Worm (Caenorhabditis elegans) whole organism, L1 larva: ENCODE results near the gene unc-82.

ENCODE experiments used
- Y116A8C.19 ChIP-seq: sonication (generic microtip); optimal IDR thresholded peaks from 2 replicates; lab custom pipeline; 2016; ENCODE audit warnings: missing compliant biosample characterization, missing genetic modification characterization, borderline replicate concordance
- aha-1 ChIP-seq: fragments of 150-350 bp; optimal IDR thresholded peaks from 2 replicates; lab custom pipeline; 2014; ENCODE audit warnings: missing biosample characterization, missing genetic modification characterization
- alr-1 ChIP-seq: fragments of 200-800 bp; sonication (Bioruptor generic); optimal IDR thresholded peaks from 2 replicates; lab custom pipeline; 2018; ENCODE audit warnings: borderline replicate concordance, mild to moderate bottlenecking, missing genetic modification characterization, missing compliant biosample characterization
- aly-2 ChIP-seq: fragments of 150-350 bp; optimal IDR thresholded peaks from 2 replicates; lab custom pipeline; 2014; ENCODE audit warnings: missing biosample characterization, missing genetic modification characterization
- blmp-1 ChIP-seq: fragments of 150-350 bp; optimal IDR thresholded peaks from 2 replicates; lab custom pipeline; 2014; ENCODE audit warnings: missing biosample characterization, missing genetic modification characterization
- ceh-88 ChIP-seq: fragments of 200-800 bp; sonication (Bioruptor generic); IDR thresholded peaks from 2 replicates; pipeline ENCODE4 v1.3.6; 2022; ENCODE audit warnings: missing genetic modification characterization, missing compliant biosample characterization
- ces-1 ChIP-seq: fragments of 150-350 bp; optimal IDR thresholded peaks from 2 replicates; lab custom pipeline; 2014; ENCODE audit warnings: missing biosample characterization, missing genetic modification reagents, missing genetic modification characterization
- dpl-1 ChIP-seq, 3 experiments: fragments of 150-350 bp in 2 of 3; sonication (generic microtip) in 1 of 3; optimal IDR thresholded peaks; 2 replicates each; lab custom pipeline; 2014 to 2017; ENCODE audit warnings: missing biosample characterization in 3 of 3, missing genetic modification characterization in 3 of 3, missing genetic modification reagents in 3 of 3
- dsc-1 ChIP-seq: sonication (generic microtip); optimal IDR thresholded peaks from 2 replicates; lab custom pipeline; 2016; ENCODE audit warnings: mild to moderate bottlenecking, missing genetic modification characterization, missing compliant biosample characterization
- efl-1 ChIP-seq, 4 experiments: fragments of 150-350 bp; optimal IDR thresholded peaks in 3 of 4; peaks in 1 of 4; 1 replicate in 1 of 4; 2 replicates in 3 of 4; lab custom pipeline; 2014; ENCODE audit warnings: missing biosample characterization in 2 of 4, missing genetic modification characterization in 2 of 4, missing genetic modification reagents in 2 of 4
- egl-13 ChIP-seq: sonication (generic microtip); optimal IDR thresholded peaks from 2 replicates; lab custom pipeline; 2016; ENCODE audit warnings: missing genotype, missing genetic modification reagents, missing genetic modification characterization, missing compliant biosample characterization
- elt-3 ChIP-seq, 6 experiments: fragments of 150-350 bp in 1 of 6; sonication (generic microtip); optimal IDR thresholded peaks; 2 replicates each; lab custom pipeline; 2017 to 2018; ENCODE audit warnings: missing biosample characterization in 6 of 6, missing genetic modification characterization in 6 of 6, inconsistent platforms in 1 of 6
- ets-5 ChIP-seq: fragments of 200-800 bp; sonication (Bioruptor generic); IDR thresholded peaks from 2 replicates; pipeline ENCODE4 v1.3.6; 2022; ENCODE audit warnings: missing genetic modification characterization, missing compliant biosample characterization
- fkh-10 ChIP-seq: sonication (generic microtip); optimal IDR thresholded peaks from 2 replicates; lab custom pipeline; 2017; ENCODE audit warnings: missing biosample characterization, missing genetic modification reagents, missing genetic modification characterization
- fkh-8 ChIP-seq: sonication (generic microtip); optimal IDR thresholded peaks from 2 replicates; lab custom pipeline; 2016; ENCODE audit warnings: mild to moderate bottlenecking, missing genetic modification characterization, missing compliant biosample characterization
- lin-14 ChIP-seq: fragments of 200-800 bp; sonication (Bioruptor generic); optimal IDR thresholded peaks from 2 replicates; lab custom pipeline; 2018; ENCODE audit warnings: mild to moderate bottlenecking, missing genetic modification characterization, moderate library complexity, missing compliant biosample characterization
- lin-35 ChIP-seq, 2 experiments: fragments of 150-350 bp; optimal IDR thresholded peaks; 2 replicates each; lab custom pipeline; 2014; ENCODE audit warnings: missing biosample characterization in 2 of 2, missing genetic modification characterization in 2 of 2, missing genetic modification reagents in 2 of 2
- lir-3 ChIP-seq: sonication (generic microtip); optimal IDR thresholded peaks from 2 replicates; lab custom pipeline; 2016; ENCODE audit warnings: mild to moderate bottlenecking, missing genetic modification characterization, moderate library complexity, missing compliant biosample characterization; ENCODE audit not compliant: poor library complexity
- mab-9 ChIP-seq: fragments of 200-800 bp; sonication (Bioruptor generic); IDR thresholded peaks from 2 replicates; pipeline ENCODE4 v1.3.6; 2022; ENCODE audit warnings: missing genetic modification reagents, missing genetic modification characterization, missing compliant biosample characterization
- mdl-1 ChIP-seq, 2 experiments: fragments of 150-350 bp; optimal IDR thresholded peaks; 2 replicates each; lab custom pipeline; 2014 to 2017; ENCODE audit warnings: missing biosample characterization in 2 of 2, missing genetic modification characterization in 2 of 2, inconsistent platforms in 1 of 2
- mef-2 ChIP-seq: fragments of 150-350 bp; optimal IDR thresholded peaks from 2 replicates; lab custom pipeline; 2014; ENCODE audit warnings: missing biosample characterization, missing genetic modification characterization
- mep-1 ChIP-seq: fragments of 150-350 bp; optimal IDR thresholded peaks from 2 replicates; lab custom pipeline; 2014; ENCODE audit warnings: missing biosample characterization, missing genetic modification characterization
- nhr-19 ChIP-seq: fragments of 200-800 bp; sonication (Bioruptor generic); conservative IDR thresholded peaks from 2 replicates; pipeline ENCODE4 v1.3.6; 2022; ENCODE audit warnings: missing genetic modification characterization, missing compliant biosample characterization
- nhr-20 ChIP-seq: sonication (generic microtip); optimal IDR thresholded peaks from 2 replicates; lab custom pipeline; 2016; ENCODE audit warnings: mild to moderate bottlenecking, missing genetic modification characterization, missing compliant biosample characterization
- nhr-28 ChIP-seq: fragments of 150-350 bp; optimal IDR thresholded peaks from 2 replicates; lab custom pipeline; 2014; ENCODE audit warnings: missing biosample characterization, missing genetic modification characterization
- nhr-85 ChIP-seq: sonication (generic microtip); peaks from one replicate; lab custom pipeline; 2016; ENCODE audit warnings: missing genetic modification characterization, inconsistent platforms, missing compliant biosample characterization
- skn-1 ChIP-seq: fragments of 150-350 bp; optimal IDR thresholded peaks from 2 replicates; lab custom pipeline; 2014; ENCODE audit warnings: missing biosample characterization, missing genetic modification characterization
- sup-37 ChIP-seq: fragments of 200-800 bp; sonication (Bioruptor generic); optimal IDR thresholded peaks from 2 replicates; lab custom pipeline; 2018; ENCODE audit warnings: mild to moderate bottlenecking, missing genetic modification characterization, missing compliant biosample characterization
- tbx-2 ChIP-seq: sonication (generic microtip); optimal IDR thresholded peaks from 2 replicates; lab custom pipeline; 2016; ENCODE audit warnings: missing genetic modification characterization, missing compliant biosample characterization
- unc-130 ChIP-seq: fragments of 150-350 bp; optimal IDR thresholded peaks from 2 replicates; lab custom pipeline; 2017; ENCODE audit warnings: missing biosample characterization, missing genetic modification characterization, inconsistent platforms
- vab-15 ChIP-seq: sonication (generic microtip); optimal IDR thresholded peaks from 2 replicates; lab custom pipeline; 2017; ENCODE audit warnings: missing genotype, mild to moderate bottlenecking, missing genetic modification characterization, missing compliant biosample characterization
- xbp-1 ChIP-seq: sonication (generic microtip); optimal IDR thresholded peaks from 2 replicates; lab custom pipeline; 2016; ENCODE audit warnings: missing genetic modification characterization, missing compliant biosample characterization
- zag-1 ChIP-seq: fragments of 150-350 bp; optimal IDR thresholded peaks from 2 replicates; lab custom pipeline; 2014; ENCODE audit warnings: missing biosample characterization, missing genetic modification characterization
- ztf-11 ChIP-seq, 2 experiments: sonication (generic microtip); optimal IDR thresholded peaks; 2 replicates each; lab custom pipeline; 2016 to 2017; ENCODE audit warnings: missing genetic modification characterization in 2 of 2, missing biosample characterization in 1 of 2, missing compliant biosample characterization in 1 of 2

unc-82 gene

DNA sequence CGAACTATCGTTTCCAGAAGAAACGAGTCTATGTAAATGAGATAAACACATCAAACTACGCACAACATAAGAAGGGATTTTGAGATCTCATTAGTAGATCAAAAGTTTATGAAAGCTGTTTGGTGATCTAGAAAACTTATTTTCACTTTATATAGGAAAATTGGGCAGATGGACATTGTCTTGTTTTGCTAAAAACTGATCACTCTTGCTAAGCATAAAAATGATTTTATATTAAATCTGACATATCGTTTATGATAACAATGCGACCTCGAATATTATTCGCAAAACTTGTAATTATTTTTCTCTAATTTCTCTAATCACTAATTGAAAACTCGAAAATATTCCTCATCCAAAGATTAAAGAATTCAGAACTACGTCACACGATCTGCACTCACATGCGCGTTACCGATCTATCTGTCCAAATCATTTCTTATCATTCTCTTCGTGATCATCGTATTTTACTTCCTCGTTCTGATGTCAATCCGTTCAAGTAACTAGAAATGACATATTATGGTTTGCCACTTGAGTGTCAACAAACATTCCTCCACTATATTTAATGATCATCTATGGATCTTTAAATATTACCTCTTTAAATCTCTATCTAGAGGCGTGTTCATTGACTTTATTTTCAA lies 45.6 kb downstream of the unc-82 start, which contains the start of gene F55G1.7:
F55G1.7 (minus strand) TSS at position 51 of the 632 bp plus-strand sequence.
- TF ChIP-seq nhr-85 (tag; lab: Kevin White, UChicago), result peak; percentile 54
- no peak for TF ChIP-seq fkh-10 (GFP tag; lab: Kevin White, UChicago)
- peak in 1 of 2 experiments; percentile 35 for TF ChIP-seq lin-35 (GFP tag; optimal IDR thresholded peaks at IDR 0.05; lab: Kevin White, UChicago)
- no peak for TF ChIP-seq fkh-8 (tag; lab: Kevin White, UChicago)
- peak; percentile 56 for TF ChIP-seq tbx-2 (tag; lab: Kevin White, UChicago)
- TF ChIP-seq efl-1 (optimal IDR thresholded peaks at IDR 0.05; lab: Kevin White, UChicago), result no peak
- TF ChIP-seq efl-1 (GFP tag; optimal IDR thresholded peaks at IDR 0.05 in 1 of 2; lab: Kevin White, UChicago), result peak in 1 of 2 experiments; percentile 20
- no peak for TF ChIP-seq sup-37 (GFP tag; lab: Kevin White, UChicago)
- TF ChIP-seq blmp-1 (tag; lab: Kevin White, UChicago), result peak; percentile 55
- no peak for TF ChIP-seq aha-1
- TF ChIP-seq elt-3 (tag; optimal IDR thresholded peaks at IDR 0.05; lab: Kevin White, UChicago), result peak in 5 of 6 experiments; percentile 13 to 90 (median 29)
- TF ChIP-seq nhr-20, result peak; percentile 66
- TF ChIP-seq lin-14 (GFP tag; lab: Kevin White, UChicago), result peak; percentile 45

- TF ChIP-seq nhr-28 (tag; lab: Kevin White, UChicago) (no peak), nhr-20 (no peak), unc-130 (tag; lab: Kevin White, UChicago) (no peak), tbx-2 (tag; lab: Kevin White, UChicago) (no peak), ets-5 (GFP tag; lab: Robert Waterston, UW) (no peak), elt-3 (tag; optimal IDR thresholded peaks at IDR 0.05; lab: Kevin White, UChicago) (no peak), alr-1 (no peak), Y116A8C.19 (tag; lab: Kevin White, UChicago) (no peak), blmp-1 (tag; lab: Kevin White, UChicago) (no peak), ztf-11 (tag; optimal IDR thresholded peaks at IDR 0.05; lab: Kevin White, UChicago) (no peak), mep-1 (tag; lab: Kevin White, UChicago) (no peak)
- TF ChIP-seq, all 84 proteins: peak for 0
Observed at ce11 chrIV:7473159-7473649, 48.9 kb downstream of the unc-82 start, which contains the start of the genes plk-3 and F55G1.6. Gene plk-3, minus strand, starts transcription at chrIV:7473209. Gene F55G1.6, plus strand, starts transcription at chrIV:7473517.

- TF ChIP-seq zag-1 (tag; lab: Kevin White, UChicago) (no peak), efl-1 (optimal IDR thresholded peaks at IDR 0.05; lab: Kevin White, UChicago) (no peak), efl-1 (GFP tag; optimal IDR thresholded peaks at IDR 0.05 in 1 of 2; lab: Kevin White, UChicago) (peak in 1 of 2 experiments; percentile 62)
Observed at ce11 chrIV:7474826-7475225, 50.5 kb downstream of the unc-82 start, which contains the start of gene slc-25A18.2. Gene slc-25A18.2, plus strand, starts transcription at chrIV:7475041.

DNA sequence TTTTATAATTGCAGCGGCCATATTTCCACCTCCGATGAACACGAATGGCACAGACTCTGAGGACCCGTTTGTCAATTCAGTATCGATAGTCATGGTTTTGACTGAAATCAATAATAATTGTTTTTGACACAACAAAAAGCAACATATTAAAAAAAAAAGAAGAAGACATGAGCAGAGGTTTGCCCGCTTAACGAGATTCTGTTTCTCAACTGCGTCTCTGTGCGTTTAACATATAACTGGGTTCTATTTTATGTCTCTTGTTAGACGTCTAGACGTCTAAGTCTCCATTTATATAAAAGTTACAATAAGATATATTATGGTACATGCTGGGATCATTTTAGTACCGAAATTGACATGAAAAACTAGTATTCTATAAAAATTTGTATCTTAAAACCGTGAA lies 52.9 kb downstream of the unc-82 start, which contains the start of gene pycr-4:
pycr-4 (minus strand) TSS at position 101 of the 400 bp plus-strand sequence.
- peak in 1 of 3 experiments; percentile 14 for TF ChIP-seq dpl-1 (GFP tag; optimal IDR thresholded peaks at IDR 0.05; lab: Kevin White, UChicago)
- TF ChIP-seq aly-2 (tag; lab: Kevin White, UChicago), result no peak
- peak in 1 of 2 experiments; percentile 15 for TF ChIP-seq lin-35 (GFP tag; optimal IDR thresholded peaks at IDR 0.05; lab: Kevin White, UChicago)
- no peak for TF ChIP-seq skn-1 (tag; lab: Kevin White, UChicago)
- peak; percentile 42 to 44 for TF ChIP-seq efl-1 (optimal IDR thresholded peaks at IDR 0.05; lab: Kevin White, UChicago)
- peak in 1 of 2 experiments; percentile 72 for TF ChIP-seq efl-1 (GFP tag; optimal IDR thresholded peaks at IDR 0.05 in 1 of 2; lab: Kevin White, UChicago)

ce11 chrIV:7477697-7478096 lies 53.4 kb downstream of the unc-82 start:
- no peak for TF ChIP-seq lir-3 (tag; lab: Kevin White, UChicago)
- TF ChIP-seq ztf-11 (tag; optimal IDR thresholded peaks at IDR 0.05; lab: Kevin White, UChicago), result no peak
- no peak for TF ChIP-seq xbp-1
- TF ChIP-seq mab-9, result no peak
- TF ChIP-seq ceh-88 (GFP tag; lab: Robert Waterston, UW), result no peak
- no peak for TF ChIP-seq mef-2 (tag; lab: Kevin White, UChicago)
- TF ChIP-seq elt-3 (tag; optimal IDR thresholded peaks at IDR 0.05; lab: Kevin White, UChicago), result no peak
- TF ChIP-seq alr-1, result no peak
- TF ChIP-seq ces-1, result no peak
- no peak for TF ChIP-seq mdl-1 (tag; optimal IDR thresholded peaks at IDR 0.05; lab: Kevin White, UChicago)
- TF ChIP-seq dsc-1 (tag; lab: Kevin White, UChicago), result no peak
- TF ChIP-seq vab-15 (tag; lab: Kevin White, UChicago), result no peak
- no peak for TF ChIP-seq egl-13 (tag; lab: Kevin White, UChicago)
- no peak for TF ChIP-seq nhr-19 (GFP tag; lab: Robert Waterston, UW)
- TF ChIP-seq, all 84 proteins: peak for 0
